Fruit fly (Drosophila melanogaster) whole organism, embryonic: ENCODE measurements around the gene CG9150.

Experiments
- Atf3 ChIP-seq: fragments of 200-800 bp; sonication (Bioruptor generic); optimal IDR thresholded peaks from 3 replicates; lab custom pipeline; 2016; ENCODE audit warnings: missing biosample characterization, missing genetic modification characterization
- C15 ChIP-seq: fragments of 200-800 bp; sonication (Bioruptor generic); IDR thresholded peaks from 3 replicates; pipeline ENCODE4 v1.3.6; 2022; ENCODE audit warnings: missing biosample characterization, missing genetic modification characterization
- CG10209 ChIP-seq: fragments of 200-800 bp; sonication (Bioruptor generic); optimal IDR thresholded peaks from 3 replicates; lab custom pipeline; 2017; ENCODE audit warnings: missing biosample characterization, mild to moderate bottlenecking, missing genetic modification characterization, missing genetic modification reagents
- CG11560 ChIP-seq: fragments of 200-800 bp; sonication (Bioruptor generic); IDR thresholded peaks from 3 replicates; pipeline ENCODE4 v1.3.6; 2022; ENCODE audit warnings: missing biosample characterization, missing genetic modification characterization
- CG12744 ChIP-seq: fragments of 200-800 bp; sonication (Bioruptor generic); optimal IDR thresholded peaks from 2 replicates; lab custom pipeline; 2016; ENCODE audit warnings: missing biosample characterization, missing genetic modification characterization
- CG14441 ChIP-seq: fragments of 200-800 bp; sonication (Bioruptor generic); IDR thresholded peaks from 2 replicates; pipeline ENCODE4 v1.3.6; 2022; ENCODE audit warnings: missing biosample characterization, missing genetic modification characterization
- CG14710 ChIP-seq: fragments of 200-800 bp; sonication (Bioruptor generic); optimal IDR thresholded peaks from 3 replicates; lab custom pipeline; 2019; ENCODE audit warnings: missing biosample characterization, mild to moderate bottlenecking, missing genetic modification characterization, moderate library complexity
- CG14965 ChIP-seq: fragments of 200-800 bp; sonication (Bioruptor generic); optimal IDR thresholded peaks from 2 replicates; lab custom pipeline; 2016; ENCODE audit warnings: missing biosample characterization, missing genetic modification characterization, borderline replicate concordance
- CG16863 ChIP-seq: fragments of 200-800 bp; sonication (Bioruptor generic); optimal IDR thresholded peaks from 3 replicates; lab custom pipeline; 2016; ENCODE audit warnings: missing biosample characterization, missing genetic modification characterization
- CG18011 ChIP-seq: fragments of 200-800 bp; sonication (Bioruptor generic); optimal IDR thresholded peaks from 2 replicates; lab custom pipeline; 2017; ENCODE audit warnings: missing biosample characterization, missing genetic modification characterization, mild to moderate bottlenecking, moderate library complexity, missing genotype
- CG18262 ChIP-seq: fragments of 200-800 bp; optimal IDR thresholded peaks from 3 replicates; lab custom pipeline; 2019; ENCODE audit warnings: missing biosample characterization, mild to moderate bottlenecking, missing genetic modification characterization, moderate library complexity
- CG2116 ChIP-seq: fragments of 200-800 bp; sonication (Bioruptor generic); optimal IDR thresholded peaks from 3 replicates; lab custom pipeline; 2018; ENCODE audit warnings: missing biosample characterization, mild to moderate bottlenecking, missing genetic modification characterization
- CG2712 ChIP-seq: fragments of 200-800 bp; optimal IDR thresholded peaks from 3 replicates; lab custom pipeline; 2019; ENCODE audit warnings: missing biosample characterization, mild to moderate bottlenecking, missing genetic modification characterization, moderate library complexity
- CG34224 ChIP-seq: fragments of 200-800 bp; sonication (Bioruptor generic); IDR thresholded peaks from 3 replicates; pipeline ENCODE4 v1.3.6; 2022; ENCODE audit warnings: missing biosample characterization, missing genetic modification characterization; ENCODE audit not compliant: partially characterized antibody
- CG4707 ChIP-seq: fragments of 200-800 bp; sonication (Bioruptor generic); optimal IDR thresholded peaks from 2 replicates; lab custom pipeline; 2018; ENCODE audit warnings: missing biosample characterization, mild to moderate bottlenecking, missing genetic modification characterization, moderate library complexity
- CG5245 ChIP-seq: fragments of 200-800 bp; sonication (Bioruptor generic); optimal IDR thresholded peaks from 3 replicates; lab custom pipeline; 2016; ENCODE audit warnings: missing biosample characterization, missing genetic modification characterization
- CG5953 ChIP-seq: fragments of 200-800 bp; sonication (Bioruptor generic); IDR thresholded peaks from 2 replicates; pipeline ENCODE4 v1.3.6; 2022; ENCODE audit warnings: missing biosample characterization, missing genetic modification characterization
- CG7271 ChIP-seq: fragments of 200-800 bp; sonication (Bioruptor generic); optimal IDR thresholded peaks from 2 replicates; lab custom pipeline; 2018; ENCODE audit warnings: missing biosample characterization, mild to moderate bottlenecking, missing genetic modification characterization, moderate library complexity
- CG8944 ChIP-seq: fragments of 200-800 bp; sonication (Bioruptor generic); optimal IDR thresholded peaks from 3 replicates; lab custom pipeline; 2016; ENCODE audit warnings: missing biosample characterization, missing genetic modification characterization
- Camta ChIP-seq: fragments of 200-800 bp; sonication (Bioruptor generic); optimal IDR thresholded peaks from 2 replicates; lab custom pipeline; 2016; ENCODE audit warnings: missing biosample characterization, missing genetic modification characterization
- Dfd ChIP-seq, 2 experiments: fragments of >200 bp; optimal IDR thresholded peaks; 2 replicates each; lab custom pipeline; 2017; ENCODE audit warnings: missing biosample characterization in 2 of 2, missing genetic modification characterization in 2 of 2
- Doc2 ChIP-seq: fragments of 200-800 bp; sonication (Bioruptor generic); IDR thresholded peaks from 2 replicates; pipeline ENCODE4 v1.3.6; 2022; ENCODE audit warnings: missing biosample characterization, missing genetic modification characterization
- Doc3 ChIP-seq: fragments of 200-800 bp; sonication (Bioruptor generic); IDR thresholded peaks from 3 replicates; pipeline ENCODE4 v1.3.6; 2022; ENCODE audit warnings: missing biosample characterization, missing genetic modification characterization; ENCODE audit not compliant: partially characterized antibody
- ERR ChIP-seq: fragments of 200-800 bp; sonication (Bioruptor generic); optimal IDR thresholded peaks from 2 replicates; lab custom pipeline; 2016; ENCODE audit warnings: missing biosample characterization, missing genetic modification characterization
- Ets97D ChIP-seq: fragments of 200-800 bp; sonication (Bioruptor generic); optimal IDR thresholded peaks from 3 replicates; lab custom pipeline; 2016; ENCODE audit warnings: missing biosample characterization, missing genetic modification characterization
- H15 ChIP-seq: fragments of 200-800 bp; sonication (Bioruptor generic); IDR thresholded peaks from 3 replicates; pipeline ENCODE4 v1.3.6; 2022; ENCODE audit warnings: missing biosample characterization, missing genetic modification characterization
- HLH3B ChIP-seq: fragments of 200-800 bp; sonication (Bioruptor generic); IDR thresholded peaks from 2 replicates; pipeline ENCODE4 v1.3.6; 2022; ENCODE audit warnings: missing biosample characterization, missing genetic modification characterization
- HmgD ChIP-seq: fragments of 200-800 bp; sonication (Bioruptor generic); optimal IDR thresholded peaks from 3 replicates; lab custom pipeline; 2016; ENCODE audit warnings: missing biosample characterization, missing genetic modification characterization
- Hmr ChIP-seq: fragments of 200-800 bp; sonication (Bioruptor generic); optimal IDR thresholded peaks from 3 replicates; lab custom pipeline; 2017; ENCODE audit warnings: mild to moderate bottlenecking, missing biosample characterization, missing genetic modification reagents, missing genetic modification characterization
- Hr51 ChIP-seq, 2 experiments: fragments of 200-800 bp; sonication (Bioruptor generic); optimal IDR thresholded peaks; 2 replicates in 1 of 2; 3 replicates in 1 of 2; lab custom pipeline; 2016 to 2018; ENCODE audit warnings: missing biosample characterization in 2 of 2, missing genetic modification characterization in 2 of 2, mild to moderate bottlenecking in 1 of 2, moderate library complexity in 1 of 2
- Mes4 ChIP-seq: fragments of 200-800 bp; sonication (Bioruptor generic); optimal IDR thresholded peaks from 2 replicates; lab custom pipeline; 2016; ENCODE audit warnings: missing biosample characterization, missing genetic modification characterization
- NC2α ChIP-seq: fragments of 200-800 bp; sonication (Bioruptor generic); optimal IDR thresholded peaks from 2 replicates; lab custom pipeline; 2016; ENCODE audit warnings: missing biosample characterization, missing genetic modification characterization
- NC2β ChIP-seq: fragments of 200-800 bp; sonication (Bioruptor generic); optimal IDR thresholded peaks from 2 replicates; lab custom pipeline; 2016; ENCODE audit warnings: missing biosample characterization, missing genetic modification characterization
- Neu2 ChIP-seq: fragments of 200-800 bp; sonication (Bioruptor generic); optimal IDR thresholded peaks from 3 replicates; lab custom pipeline; 2016; ENCODE audit warnings: missing biosample characterization, missing genetic modification characterization, borderline replicate concordance
- Opbp ChIP-seq: fragments of 200-800 bp; sonication (Bioruptor generic); IDR thresholded peaks from 3 replicates; pipeline ENCODE4 v1.3.6; 2022; ENCODE audit warnings: missing biosample characterization, missing genetic modification characterization; ENCODE audit not compliant: partially characterized antibody
- YL-1 ChIP-seq: fragments of 200-800 bp; sonication (Bioruptor generic); optimal IDR thresholded peaks from 3 replicates; lab custom pipeline; 2017; ENCODE audit warnings: missing biosample characterization, mild to moderate bottlenecking, missing genetic modification characterization
- ato ChIP-seq: fragments of 200-800 bp; sonication (Bioruptor generic); IDR thresholded peaks from 2 replicates; pipeline ENCODE4 v1.3.6; 2022; ENCODE audit warnings: missing biosample characterization, missing genetic modification characterization; ENCODE audit not compliant: partially characterized antibody
- dysf ChIP-seq: fragments of 200-800 bp; sonication (Bioruptor generic); IDR thresholded peaks from 3 replicates; pipeline ENCODE4 v1.3.6; 2022; ENCODE audit warnings: missing biosample characterization, missing genetic modification characterization
- eyg ChIP-seq: fragments of 200-800 bp; sonication (Bioruptor generic); optimal IDR thresholded peaks from 3 replicates; lab custom pipeline; 2016; ENCODE audit warnings: missing biosample characterization, missing genetic modification characterization
- fd102C ChIP-seq: fragments of 200-800 bp; sonication (Bioruptor generic); optimal IDR thresholded peaks from 2 replicates; lab custom pipeline; 2018; ENCODE audit warnings: missing biosample characterization, mild to moderate bottlenecking, missing genetic modification characterization, moderate library complexity
- ind ChIP-seq: fragments of 200-800 bp; sonication (Bioruptor generic); optimal IDR thresholded peaks from 3 replicates; lab custom pipeline; 2016; ENCODE audit warnings: missing biosample characterization, missing genetic modification characterization
- inv ChIP-seq: fragments of 200-800 bp; sonication (Bioruptor generic); IDR thresholded peaks from 2 replicates; pipeline ENCODE4 v1.3.6; 2022; ENCODE audit warnings: missing biosample characterization, missing genetic modification characterization; ENCODE audit not compliant: partially characterized antibody
- jing ChIP-seq: fragments of 200-800 bp; sonication (Bioruptor generic); optimal IDR thresholded peaks from 2 replicates; lab custom pipeline; 2018; ENCODE audit warnings: missing biosample characterization, mild to moderate bottlenecking, missing genetic modification characterization
- pb ChIP-seq: fragments of 200-800 bp; sonication (Bioruptor generic); optimal IDR thresholded peaks from 3 replicates; lab custom pipeline; 2016; ENCODE audit warnings: missing biosample characterization, missing genetic modification characterization
- rib ChIP-seq: fragments of 200-800 bp; sonication (Bioruptor generic); IDR thresholded peaks from 2 replicates; pipeline ENCODE4 v1.3.6; 2022; ENCODE audit warnings: missing biosample characterization, missing genetic modification characterization
- row ChIP-seq: fragments of 200-800 bp; sonication (Bioruptor generic); IDR thresholded peaks from 3 replicates; pipeline ENCODE4 v1.3.6; 2022; ENCODE audit warnings: missing biosample characterization, missing genetic modification characterization
- sens-2 ChIP-seq: fragments of 200-800 bp; sonication (Bioruptor generic); IDR thresholded peaks from 2 replicates; pipeline ENCODE4 v1.3.6; 2022; ENCODE audit warnings: missing biosample characterization, missing genetic modification characterization
- seq ChIP-seq: fragments of 200-800 bp; sonication (Bioruptor generic); IDR thresholded peaks from 2 replicates; pipeline ENCODE4 v1.3.6; 2022; ENCODE audit warnings: missing biosample characterization, missing genetic modification characterization
- ssp ChIP-seq: fragments of 200-800 bp; sonication (Bioruptor generic); IDR thresholded peaks from 2 replicates; pipeline ENCODE4 v1.3.6; 2022; ENCODE audit warnings: missing biosample characterization, missing genetic modification characterization

Gene CG9150

DNA sequence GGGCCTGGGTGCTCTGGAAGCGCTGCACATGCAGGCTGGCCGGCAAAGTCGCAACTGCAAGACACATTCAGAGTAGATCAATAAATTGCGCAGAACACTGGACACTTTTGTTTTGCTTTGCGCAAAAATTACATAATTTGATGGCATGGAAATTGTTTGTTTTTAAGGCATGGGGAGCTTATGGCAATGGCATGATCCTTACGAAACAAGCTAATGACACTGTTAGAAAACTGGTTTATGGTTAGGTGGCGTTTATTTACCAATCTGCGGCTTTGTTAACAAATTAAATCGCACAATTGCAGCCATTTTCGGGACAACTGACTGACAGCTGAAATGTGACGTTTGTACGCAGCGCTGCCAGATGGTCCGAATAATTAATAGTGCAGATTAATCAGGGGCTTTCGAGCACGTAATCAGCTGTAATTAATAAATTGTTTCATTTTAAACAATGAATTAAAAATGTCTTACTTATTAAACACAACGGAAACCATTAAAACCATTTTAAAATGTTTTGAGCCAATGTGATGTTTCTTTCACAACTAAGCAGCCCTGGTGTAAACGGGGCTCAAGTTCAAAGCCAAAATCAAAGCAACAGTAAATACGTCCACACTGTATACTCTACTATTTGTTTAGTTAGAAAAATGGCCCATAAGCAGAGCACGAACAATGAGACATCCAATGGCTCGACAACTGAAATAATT is 5.9 kb downstream of the CG9150 start, which contains the start of the genes ND-51 and CG13994 (continued):
- TF ChIP-seq CG11560 (tag; lab: Robert Waterston, UW) (peak; percentile 59; the same call in 2 of the 3 replicates), NC2β (GFP tag; lab: Kevin White, UChicago) (peak; percentile 65), seq (GFP tag; lab: Robert Waterston, UW) (peak; percentile 42; the same call in 1 of the 2 replicates), C15 (GFP tag; lab: Robert Waterston, UW) (peak; percentile 68; the same call in 1 of the 3 replicates), eyg (GFP tag; lab: Kevin White, UChicago) (peak; percentile 76), fd102C (GFP tag; lab: Kevin White, UChicago) (no peak), CG34224 (GFP tag; lab: Robert Waterston, UW) (no peak; the same call in 2 of the 3 replicates), H15 (GFP tag; lab: Robert Waterston, UW) (peak; percentile 84; the same call in 2 of the 3 replicates), Dfd (GFP tag; optimal IDR thresholded peaks at IDR 0.05; lab: Kevin White, UChicago) (no peak), CG2116 (peak; percentile 73), CG18262 (tag; lab: Kevin White, UChicago) (peak; percentile 76), jing (no peak), CG16863 (peak; percentile 79), CG2712 (peak; percentile 89), Camta (GFP tag; lab: Kevin White, UChicago) (peak; percentile 88), sens-2 (GFP tag; lab: Robert Waterston, UW) (peak; percentile 65), ind (peak; percentile 84), HLH3B (GFP tag; lab: Robert Waterston, UW) (peak; percentile 82), NC2α (GFP tag; lab: Kevin White, UChicago) (peak; percentile 55), CG4707 (no peak), ssp (GFP tag; lab: Robert Waterston, UW) (peak; percentile 94), dysf (peak; percentile 84), ERR (GFP tag; lab: Kevin White, UChicago) (peak; percentile 83), row (peak; percentile 95), Neu2 (GFP tag; lab: Kevin White, UChicago) (peak; percentile 1), Opbp (GFP tag; lab: Robert Waterston, UW) (no peak), Ets97D (GFP tag; lab: Kevin White, UChicago) (peak; percentile 93), Atf3 (peak; percentile 52), rib (peak; percentile 56; the same call in 1 of the 2 replicates), Doc2 (no peak), inv (GFP tag; lab: Robert Waterston, UW) (no peak), Hmr (GFP tag; lab: Kevin White, UChicago) (peak; percentile 82), HmgD (peak; percentile 52), CG5245 (GFP tag; lab: Kevin White, UChicago) (peak; percentile 85), CG8944 (peak; percentile 70), CG14441 (GFP tag; lab: Robert Waterston, UW) (peak; percentile 83), CG5953 (GFP tag; lab: Robert Waterston, UW) (peak; percentile 63; the same call in 1 of the 2 replicates), CG14965 (no peak), CG12744 (GFP tag; lab: Kevin White, UChicago) (peak; percentile 76), ato (GFP tag; lab: Robert Waterston, UW) (no peak), CG7271 (tag; lab: Kevin White, UChicago) (peak; percentile 40), Hr51 (GFP tag; optimal IDR thresholded peaks at IDR 0.05; lab: Kevin White, UChicago) (peak; percentile 85), pb (GFP tag; lab: Kevin White, UChicago) (peak; percentile 73), CG10209 (GFP tag; lab: Kevin White, UChicago) (peak; percentile 71), Mes4 (GFP tag; lab: Kevin White, UChicago) (peak; percentile 80), Doc3 (GFP tag; lab: Robert Waterston, UW) (no peak), YL-1 (GFP tag; lab: Kevin White, UChicago) (peak; percentile 91), CG18011 (GFP tag; lab: Kevin White, UChicago) (peak; percentile 63), CG14710 (tag; lab: Kevin White, UChicago) (peak; percentile 91)
